Worm (Caenorhabditis elegans): ENCODE results near the gene nspg-6.
A peak's percentile ranks its signal among the peaks of the same experiment; 100 is the strongest.

The nspg-6 gene

ce11 chrIII:7272828-7273227 is 41.9 kb downstream of the nspg-6 start (continued):
- TF ChIP-seq xbp-1 (tag; optimal IDR thresholded peaks at IDR 0.05) (peak; percentile 40), lin-35 (GFP tag; optimal IDR thresholded peaks at IDR 0.05) (peak in 1 of 2 experiments; percentile 79), irx-1 (tag; optimal IDR thresholded peaks at IDR 0.05) (peak; percentile 21), ceh-63 (GFP tag; optimal IDR thresholded peaks at IDR 0.05) (no peak), rnt-1 (tag; optimal IDR thresholded peaks at IDR 0.05) (peak; percentile 27), sptf-1 (tag; optimal IDR thresholded peaks at IDR 0.05) (no peak), aha-1 (tag; optimal IDR thresholded peaks at IDR 0.05) (no peak), mdl-1 (tag; optimal IDR thresholded peaks at IDR 0.05) (peak in 1 of 2 experiments; percentile 84), zip-4 (GFP tag; optimal IDR thresholded peaks at IDR 0.05) (no peak)

ce11 chrIII:7272088-7272487 is 42.7 kb downstream of the nspg-6 start:
- TF ChIP-seq lin-35 (GFP tag; optimal IDR thresholded peaks at IDR 0.05) (peak; percentile 36 to 67), lsy-2 (tag; optimal IDR thresholded peaks at IDR 0.05) (peak; percentile 38 to 61), zag-1 (tag; optimal IDR thresholded peaks at IDR 0.05) (no peak), vab-15 (tag; optimal IDR thresholded peaks at IDR 0.05) (no peak), hlh-4 (tag; optimal IDR thresholded peaks at IDR 0.05) (no peak), elt-3 (tag; optimal IDR thresholded peaks at IDR 0.05) (peak in 1 of 6 experiments; percentile 6), C34B4.2 (tag; optimal IDR thresholded peaks at IDR 0.05) (no peak), hpl-2 (GFP tag; optimal IDR thresholded peaks at IDR 0.05) (no peak), nhr-28 (tag; optimal IDR thresholded peaks at IDR 0.05) (no peak), unc-98 (GFP tag; IDR thresholded peaks at IDR 0.05) (no peak), tbx-2 (tag; optimal IDR thresholded peaks at IDR 0.05) (peak; percentile 39), grh-1 (GFP tag; IDR thresholded peaks at IDR 0.05) (peak; percentile 60), nhr-85 (tag) (peak; percentile 92), nhr-12 (tag; optimal IDR thresholded peaks at IDR 0.05) (no peak), ceh-63 (GFP tag; optimal IDR thresholded peaks at IDR 0.05) (no peak), nhr-77 (tag; optimal IDR thresholded peaks at IDR 0.05) (no peak), xbp-1 (tag; optimal IDR thresholded peaks at IDR 0.05) (peak; percentile 44), nhr-76 (tag; optimal IDR thresholded peaks at IDR 0.05) (no peak), egl-27 (tag; optimal IDR thresholded peaks at IDR 0.05) (no peak), irx-1 (tag; optimal IDR thresholded peaks at IDR 0.05) (peak; percentile 24), nhr-71 (tag; optimal IDR thresholded peaks at IDR 0.05) (peak; percentile 84), ztf-4 (tag; optimal IDR thresholded peaks at IDR 0.05) (no peak), fkh-8 (tag; optimal IDR thresholded peaks at IDR 0.05) (no peak), F16B12.6 (tag; optimal IDR thresholded peaks at IDR 0.05) (no peak), lin-15B (tag; optimal IDR thresholded peaks at IDR 0.05) (no peak), aha-1 (tag; optimal IDR thresholded peaks at IDR 0.05) (no peak), lin-14 (GFP tag; optimal IDR thresholded peaks at IDR 0.05) (peak; percentile 93), aly-2 (tag; optimal IDR thresholded peaks at IDR 0.05) (no peak), C16A3.4 (tag; optimal IDR thresholded peaks at IDR 0.05) (peak; percentile 21), mab-9 (GFP tag; IDR thresholded peaks at IDR 0.05) (no peak), mep-1 (tag; optimal IDR thresholded peaks at IDR 0.05) (peak; percentile 87), ceh-88 (GFP tag; IDR thresholded peaks at IDR 0.05) (0 out of 2 replicates have a peak, but pooled peaks have one; percentile 32), nhr-19 (GFP tag; conservative IDR thresholded peaks at IDR 0.05) (peak; percentile 68), fos-1 (tag; optimal IDR thresholded peaks at IDR 0.05) (no peak), tlp-1 (tag; optimal IDR thresholded peaks at IDR 0.05) (no peak), pag-3 (tag; optimal IDR thresholded peaks at IDR 0.05; ENCODE audit: borderline replicate concordance, insufficient read depth) (no peak), efl-3 (GFP tag; optimal IDR thresholded peaks at IDR 0.05) (peak; percentile 4), unc-62 (GFP tag; optimal IDR thresholded peaks at IDR 0.05) (no peak), swsn-7 (tag; optimal IDR thresholded peaks at IDR 0.05) (peak; percentile 41), zip-4 (GFP tag; optimal IDR thresholded peaks at IDR 0.05) (no peak), snpc-4 (tag; optimal IDR thresholded peaks at IDR 0.05) (peak; percentile 2), Y116A8C.19 (tag; optimal IDR thresholded peaks at IDR 0.05; ENCODE audit: borderline replicate concordance) (no peak), nhr-237 (tag; optimal IDR thresholded peaks at IDR 0.05) (no peak), nhr-84 (tag; optimal IDR thresholded peaks at IDR 0.05) (no peak), nhr-11 (tag; optimal IDR thresholded peaks at IDR 0.05) (no peak), sptf-1 (tag; optimal IDR thresholded peaks at IDR 0.05) (no peak), dpl-1 (GFP tag; optimal IDR thresholded peaks at IDR 0.05) (peak; percentile 24 to 58 (median 58)), sox-4 (tag; optimal IDR thresholded peaks at IDR 0.05) (no peak), ces-1 (GFP tag; optimal IDR thresholded peaks at IDR 0.05) (no peak)
